Fruit fly (Drosophila melanogaster) whole organism, prepupa: Measurements from ENCODE around the gene spir.

Source experiments
- Blimp-1 ChIP-seq: fragments of 200-800 bp; sonication (Bioruptor generic); optimal IDR thresholded peaks from 3 replicates; lab custom pipeline; 2017; ENCODE audit warnings: missing biosample characterization, missing genetic modification characterization, mild to moderate bottlenecking, moderate library complexity, missing genetic modification reagents
- CG10631 ChIP-seq: fragments of 200-800 bp; sonication (Bioruptor generic); optimal IDR thresholded peaks from 2 replicates; lab custom pipeline; 2016; ENCODE audit warnings: missing biosample characterization, missing genetic modification characterization
- CG10669 ChIP-seq: fragments of 200-800 bp; sonication (Bioruptor generic); optimal IDR thresholded peaks from 3 replicates; lab custom pipeline; 2018; ENCODE audit warnings: missing biosample characterization, mild to moderate bottlenecking, missing genetic modification characterization, moderate library complexity
- CG11294 ChIP-seq: fragments of 200-800 bp; sonication (Bioruptor generic); IDR thresholded peaks from 2 replicates; pipeline ENCODE4 v1.3.6; 2022; ENCODE audit warnings: missing biosample characterization, missing genetic modification characterization
- CG11902 ChIP-seq: fragments of 200-800 bp; sonication (Bioruptor generic); optimal IDR thresholded peaks from 3 replicates; lab custom pipeline; 2016; ENCODE audit warnings: missing biosample characterization, missing genetic modification characterization
- CG15336 ChIP-seq: fragments of 200-800 bp; sonication (Bioruptor generic); IDR thresholded peaks from 2 replicates; pipeline ENCODE4 v1.3.6; 2022; ENCODE audit warnings: missing biosample characterization, missing genetic modification characterization
- CG1621 ChIP-seq: fragments of 200-800 bp; sonication (Bioruptor generic); optimal IDR thresholded peaks from 3 replicates; lab custom pipeline; 2018; ENCODE audit warnings: missing biosample characterization, mild to moderate bottlenecking, missing genetic modification characterization
- CG16779 ChIP-seq: fragments of 200-800 bp; sonication (Bioruptor generic); optimal IDR thresholded peaks from 3 replicates; lab custom pipeline; 2017; ENCODE audit warnings: missing biosample characterization, mild to moderate bottlenecking, missing genetic modification characterization
- CG31627 ChIP-seq: fragments of 200-800 bp; sonication (Bioruptor generic); optimal IDR thresholded peaks from 3 replicates; lab custom pipeline; 2016; ENCODE audit warnings: missing biosample characterization, missing genetic modification characterization
- CG32006 ChIP-seq: fragments of 200-800 bp; sonication (Bioruptor generic); optimal IDR thresholded peaks from 3 replicates; lab custom pipeline; 2017; ENCODE audit warnings: missing biosample characterization, mild to moderate bottlenecking, missing genetic modification characterization
- CG34406 ChIP-seq: fragments of 200-800 bp; sonication (Bioruptor generic); optimal IDR thresholded peaks from 3 replicates; lab custom pipeline; 2016; ENCODE audit warnings: missing biosample characterization, missing genetic modification characterization
- CG3919 ChIP-seq: fragments of 200-800 bp; sonication (Bioruptor generic); optimal IDR thresholded peaks from 3 replicates; lab custom pipeline; 2016; ENCODE audit warnings: missing biosample characterization, missing genetic modification characterization
- CG4318 ChIP-seq: fragments of 200-800 bp; sonication (Bioruptor generic); optimal IDR thresholded peaks from 3 replicates; lab custom pipeline; 2017; ENCODE audit warnings: missing biosample characterization, mild to moderate bottlenecking, missing genetic modification characterization
- CG6163 ChIP-seq: fragments of 200-800 bp; sonication (Bioruptor generic); IDR thresholded peaks from 3 replicates; pipeline ENCODE4 v1.3.6; 2022; ENCODE audit warnings: missing biosample characterization, missing genetic modification characterization
- CG6276 ChIP-seq: fragments of 200-800 bp; sonication (Bioruptor generic); optimal IDR thresholded peaks from 2 replicates; lab custom pipeline; 2017; ENCODE audit warnings: missing biosample characterization, mild to moderate bottlenecking, missing genetic modification characterization
- CG6792 ChIP-seq: fragments of 200-800 bp; sonication (Bioruptor generic); optimal IDR thresholded peaks from 3 replicates; lab custom pipeline; 2016; ENCODE audit warnings: missing biosample characterization, missing genetic modification characterization
- CG6808 ChIP-seq: fragments of 200-800 bp; sonication (Bioruptor generic); optimal IDR thresholded peaks from 3 replicates; lab custom pipeline; 2017; ENCODE audit warnings: missing biosample characterization, missing genetic modification characterization, mild to moderate bottlenecking, moderate library complexity, missing genetic modification reagents
- CG6854 ChIP-seq: fragments of 200-800 bp; sonication (Bioruptor generic); optimal IDR thresholded peaks from 2 replicates; lab custom pipeline; 2017; ENCODE audit warnings: missing biosample characterization, mild to moderate bottlenecking, missing genetic modification characterization
- CG7368 ChIP-seq: fragments of 200-800 bp; sonication (Bioruptor generic); optimal IDR thresholded peaks from 3 replicates; lab custom pipeline; 2016; ENCODE audit warnings: missing biosample characterization, missing genetic modification characterization
- CG8119 ChIP-seq: fragments of 200-800 bp; sonication (Bioruptor generic); IDR thresholded peaks from 3 replicates; pipeline ENCODE4 v1.3.6; 2022; ENCODE audit warnings: missing biosample characterization, missing genetic modification characterization
- CG8319 ChIP-seq: fragments of 200-800 bp; sonication (Bioruptor generic); optimal IDR thresholded peaks from 3 replicates; lab custom pipeline; 2016; ENCODE audit warnings: missing biosample characterization, missing genetic modification characterization
- CG8632 ChIP-seq: fragments of 200-800 bp; sonication (Bioruptor generic); optimal IDR thresholded peaks from 3 replicates; lab custom pipeline; 2016; ENCODE audit warnings: missing biosample characterization, missing genetic modification characterization
- CG9139 ChIP-seq: fragments of 200-800 bp; sonication (Bioruptor generic); optimal IDR thresholded peaks from 3 replicates; lab custom pipeline; 2017; ENCODE audit warnings: missing biosample characterization, mild to moderate bottlenecking, missing genetic modification characterization
- Eip75B ChIP-seq: fragments of 200-800 bp; sonication (Bioruptor generic); optimal IDR thresholded peaks from 3 replicates; lab custom pipeline; 2016; ENCODE audit warnings: missing biosample characterization, missing genetic modification characterization
- Eip78C ChIP-seq: fragments of 200-800 bp; sonication (Bioruptor generic); peaks from one replicate; lab custom pipeline; 2016; ENCODE audit warnings: missing biosample characterization, missing genetic modification characterization
- Eip93F ChIP-seq: fragments of 200-800 bp; sonication (Bioruptor generic); optimal IDR thresholded peaks from 2 replicates; lab custom pipeline; 2016; ENCODE audit warnings: missing biosample characterization, mild to moderate bottlenecking, missing genetic modification characterization
- Ets21C ChIP-seq: fragments of 200-800 bp; sonication (Bioruptor generic); optimal IDR thresholded peaks from 3 replicates; lab custom pipeline; 2016; ENCODE audit warnings: missing biosample characterization, missing genetic modification characterization
- Ets96B ChIP-seq: fragments of 200-800 bp; optimal IDR thresholded peaks from 2 replicates; lab custom pipeline; 2019; ENCODE audit warnings: missing biosample characterization, mild to moderate bottlenecking, missing genetic modification characterization, moderate library complexity
- Gug ChIP-seq: fragments of 200-800 bp; sonication (Bioruptor generic); IDR thresholded peaks from 2 replicates; pipeline ENCODE4 v1.3.6; 2022; ENCODE audit warnings: missing biosample characterization, missing genetic modification characterization
- Hr38 ChIP-seq: sonication (Bioruptor generic); optimal IDR thresholded peaks from 2 replicates; lab custom pipeline; 2016; ENCODE audit warnings: missing biosample characterization, missing genetic modification characterization
- Hr39 ChIP-seq: fragments of 200-800 bp; sonication (Bioruptor generic); optimal IDR thresholded peaks from 2 replicates; lab custom pipeline; 2016; ENCODE audit warnings: missing biosample characterization, missing genetic modification characterization
- Hr4 ChIP-seq: fragments of 200-800 bp; sonication (Bioruptor generic); optimal IDR thresholded peaks from 3 replicates; lab custom pipeline; 2016; ENCODE audit warnings: missing biosample characterization, missing genetic modification characterization
- Lpt ChIP-seq: fragments of 200-800 bp; sonication (Bioruptor generic); optimal IDR thresholded peaks from 3 replicates; lab custom pipeline; 2016; ENCODE audit warnings: missing biosample characterization, missing genetic modification characterization
- Met ChIP-seq: fragments of 200-800 bp; sonication (Bioruptor generic); optimal IDR thresholded peaks from 3 replicates; lab custom pipeline; 2016; ENCODE audit warnings: missing biosample characterization, missing genetic modification characterization
- OdsH ChIP-seq: fragments of 200-800 bp; sonication (Bioruptor generic); optimal IDR thresholded peaks from 3 replicates; lab custom pipeline; 2016; ENCODE audit warnings: missing biosample characterization, missing genetic modification characterization
- Smox ChIP-seq: fragments of 200-800 bp; sonication (Bioruptor generic); optimal IDR thresholded peaks from 3 replicates; lab custom pipeline; 2016; ENCODE audit warnings: missing biosample characterization, missing genetic modification characterization
- Sox102F ChIP-seq: fragments of 200-800 bp; sonication (Bioruptor generic); optimal IDR thresholded peaks from 2 replicates; lab custom pipeline; 2016; ENCODE audit warnings: missing biosample characterization, mild to moderate bottlenecking, missing genetic modification characterization
- Sox14 ChIP-seq: fragments of 200-800 bp; sonication (Bioruptor generic); optimal IDR thresholded peaks from 3 replicates; lab custom pipeline; 2016; ENCODE audit warnings: missing biosample characterization, missing genetic modification characterization
- achi ChIP-seq: fragments of 200-800 bp; sonication (Bioruptor generic); optimal IDR thresholded peaks from 3 replicates; lab custom pipeline; 2016; ENCODE audit warnings: missing biosample characterization, missing genetic modification characterization
- acj6 ChIP-seq: fragments of 200-800 bp; sonication (Bioruptor generic); optimal IDR thresholded peaks from 3 replicates; lab custom pipeline; 2016; ENCODE audit warnings: missing biosample characterization, missing genetic modification characterization
- cyc ChIP-seq: fragments of 200-800 bp; sonication (Bioruptor generic); optimal IDR thresholded peaks from 3 replicates; lab custom pipeline; 2016; ENCODE audit warnings: missing biosample characterization, missing genetic modification characterization
- dac ChIP-seq: fragments of 200-800 bp; sonication (Bioruptor generic); optimal IDR thresholded peaks from 2 replicates; lab custom pipeline; 2017; ENCODE audit warnings: missing biosample characterization, mild to moderate bottlenecking, missing genetic modification characterization
- dsx ChIP-seq: fragments of 200-800 bp; optimal IDR thresholded peaks from 3 replicates; lab custom pipeline; 2019; ENCODE audit warnings: missing biosample characterization, mild to moderate bottlenecking, missing genetic modification characterization, moderate library complexity; ENCODE audit not compliant: poor library complexity, severe bottlenecking
- eg ChIP-seq: fragments of 200-800 bp; sonication (Bioruptor generic); IDR thresholded peaks from 3 replicates; pipeline ENCODE4 v1.3.6; 2022; ENCODE audit warnings: missing biosample characterization, missing genetic modification characterization
- fd59A ChIP-seq: fragments of 200-800 bp; sonication (Bioruptor generic); optimal IDR thresholded peaks from 2 replicates; lab custom pipeline; 2017; ENCODE audit warnings: missing biosample characterization, mild to moderate bottlenecking, missing genetic modification characterization, missing genetic modification reagents
- fd85E ChIP-seq: fragments of 200-800 bp; sonication (Bioruptor generic); optimal IDR thresholded peaks from 3 replicates; lab custom pipeline; 2016; ENCODE audit warnings: missing biosample characterization, missing genetic modification characterization
- fkh ChIP-seq: fragments of 200-800 bp; sonication (Bioruptor generic); optimal IDR thresholded peaks from 3 replicates; lab custom pipeline; 2017; ENCODE audit warnings: missing biosample characterization, mild to moderate bottlenecking, missing genetic modification characterization, moderate library complexity
- lz ChIP-seq: fragments of 200-800 bp; sonication (Bioruptor generic); optimal IDR thresholded peaks from 3 replicates; lab custom pipeline; 2016; ENCODE audit warnings: missing biosample characterization, missing genetic modification characterization
- net ChIP-seq: fragments of 200-800 bp; sonication (Bioruptor generic); optimal IDR thresholded peaks from 3 replicates; lab custom pipeline; 2016; ENCODE audit warnings: missing biosample characterization, missing genetic modification characterization
- pdm3 ChIP-seq: fragments of 200-800 bp; sonication (Bioruptor generic); optimal IDR thresholded peaks from 3 replicates; lab custom pipeline; 2016; ENCODE audit warnings: missing biosample characterization, missing genetic modification characterization
- spab ChIP-seq: fragments of 200-800 bp; sonication (Bioruptor generic); optimal IDR thresholded peaks from 2 replicates; lab custom pipeline; 2017; ENCODE audit warnings: missing biosample characterization, mild to moderate bottlenecking, missing genetic modification characterization, missing genetic modification reagents
- topi ChIP-seq: fragments of 200-800 bp; sonication (Bioruptor generic); optimal IDR thresholded peaks from 3 replicates; lab custom pipeline; 2016; ENCODE audit warnings: missing biosample characterization, missing genetic modification characterization
- vri ChIP-seq: fragments of 200-800 bp; sonication (Bioruptor generic); optimal IDR thresholded peaks from 3 replicates; lab custom pipeline; 2016; ENCODE audit warnings: missing biosample characterization, mild to moderate bottlenecking, missing genetic modification characterization

The spir gene

dm6 chr2L:20267181-20267580 is 43.8 kb upstream of the spir start:
- TF ChIP-seq CG6276 (GFP tag; lab: Kevin White, UChicago) (peak; percentile 68), Eip75B (GFP tag; lab: Kevin White, UChicago) (peak; percentile 54), Hr38 (no peak), CG8319 (GFP tag; lab: Kevin White, UChicago) (peak; percentile 40), CG11902 (GFP tag; lab: Kevin White, UChicago) (peak; percentile 60), achi (peak; percentile 78), CG34406 (GFP tag; lab: Kevin White, UChicago) (peak; percentile 61), Ets21C (GFP tag; lab: Kevin White, UChicago) (peak; percentile 57), CG10669 (GFP tag; lab: Kevin White, UChicago) (peak; percentile 54), CG31627 (GFP tag; lab: Kevin White, UChicago) (peak; percentile 72), eg (GFP tag; lab: Robert Waterston, UW) (peak; percentile 90), Sox102F (GFP tag; lab: Kevin White, UChicago) (peak; percentile 67), spab (GFP tag; lab: Kevin White, UChicago) (peak; percentile 56), CG16779 (tag; lab: Kevin White, UChicago) (peak; percentile 41), Ets96B (tag; lab: Kevin White, UChicago) (peak; percentile 75), CG10631 (GFP tag; lab: Kevin White, UChicago) (peak; percentile 75), CG7368 (GFP tag; lab: Kevin White, UChicago) (peak; percentile 35), Eip78C (GFP tag; lab: Kevin White, UChicago) (peak; percentile 92), Hr39 (peak; percentile 66), CG6163 (peak; percentile 91), Gug (GFP tag; lab: Robert Waterston, UW) (peak; percentile 80), Smox (GFP tag; lab: Kevin White, UChicago) (peak; percentile 64), fd59A (peak; percentile 69), fd85E (GFP tag; lab: Kevin White, UChicago) (no peak), Met (peak; percentile 71), pdm3 (GFP tag; lab: Kevin White, UChicago) (peak; percentile 81), CG3919 (GFP tag; lab: Kevin White, UChicago) (peak; percentile 78), fkh (no peak), CG9139 (GFP tag; lab: Kevin White, UChicago) (peak; percentile 18), CG6792 (GFP tag; lab: Kevin White, UChicago) (peak; percentile 74), cyc (GFP tag; lab: Kevin White, UChicago) (peak; percentile 58), dsx (GFP tag; lab: Kevin White, UChicago) (peak; percentile 60), Hr4 (GFP tag; lab: Kevin White, UChicago) (peak; percentile 82), CG4318 (GFP tag; lab: Kevin White, UChicago) (peak; percentile 80), CG8632 (GFP tag; lab: Kevin White, UChicago) (peak; percentile 60), CG11294 (GFP tag; lab: Robert Waterston, UW) (peak; percentile 55), dac (GFP tag; lab: Kevin White, UChicago) (peak; percentile 72), CG1621 (tag; lab: Kevin White, UChicago) (peak; percentile 83), Sox14 (GFP tag; lab: Kevin White, UChicago) (peak; percentile 71), CG8119 (peak; percentile 85), vri (GFP tag; lab: Kevin White, UChicago) (peak; percentile 46), Lpt (peak; percentile 57), CG6854 (no peak), topi (GFP tag; lab: Kevin White, UChicago) (peak; percentile 68), Blimp-1 (GFP tag; lab: Kevin White, UChicago) (no peak), CG15336 (GFP tag; lab: Robert Waterston, UW) (peak; percentile 84), CG32006 (peak; percentile 84), lz (GFP tag; lab: Kevin White, UChicago) (peak; percentile 62), acj6 (GFP tag; lab: Kevin White, UChicago) (peak; percentile 79), OdsH (peak; percentile 84), Eip93F (GFP tag; lab: Kevin White, UChicago) (no peak), CG6808 (GFP tag; lab: Kevin White, UChicago) (peak; percentile 46), net (GFP tag; lab: Kevin White, UChicago) (peak; percentile 63)
